Worm (Caenorhabditis elegans) whole organism, late embryonic: ENCODE data around the gene srlf-7.

Source experiments
- C08G9.2 ChIP-seq: sonication (generic microtip); optimal IDR thresholded peaks from 2 replicates; lab custom pipeline; 2016; ENCODE audit warnings: mild to moderate bottlenecking, missing genetic modification characterization, moderate library complexity, missing compliant biosample characterization
- T23F11.4 ChIP-seq: fragments of 200-800 bp; sonication (Bioruptor generic); optimal IDR thresholded peaks from 2 replicates; lab custom pipeline; 2018; ENCODE audit warnings: mild to moderate bottlenecking, missing genetic modification characterization, missing compliant biosample characterization
- ama-1 ChIP-seq: fragments of 150-350 bp; optimal IDR thresholded peaks from 2 replicates; lab custom pipeline; 2014
- ceh-14 ChIP-seq: sonication (generic microtip); optimal IDR thresholded peaks from 2 replicates; lab custom pipeline; 2016; ENCODE audit warnings: missing genotype, missing genetic modification characterization, missing compliant biosample characterization
- ceh-18 ChIP-seq: sonication (generic microtip); optimal IDR thresholded peaks from 2 replicates; lab custom pipeline; 2016; ENCODE audit warnings: missing genetic modification characterization, missing compliant biosample characterization
- ceh-19 ChIP-seq: fragments of 200-800 bp; sonication (Bioruptor generic); optimal IDR thresholded peaks from 2 replicates; lab custom pipeline; 2018; ENCODE audit warnings: mild to moderate bottlenecking, missing genetic modification characterization, missing compliant biosample characterization
- ceh-22 ChIP-seq: sonication (generic microtip); optimal IDR thresholded peaks from 2 replicates; lab custom pipeline; 2017; ENCODE audit warnings: missing biosample characterization, missing genetic modification characterization
- ceh-24 ChIP-seq: sonication (generic microtip); optimal IDR thresholded peaks from 2 replicates; lab custom pipeline; 2016; ENCODE audit warnings: mild to moderate bottlenecking, missing genetic modification characterization, missing compliant biosample characterization
- ceh-30 ChIP-seq: fragments of 150-350 bp; optimal IDR thresholded peaks from 2 replicates; lab custom pipeline; 2014; ENCODE audit warnings: missing biosample characterization, missing genetic modification characterization
- ceh-45 ChIP-seq: fragments of 200-800 bp; sonication (Bioruptor generic); IDR thresholded peaks from 2 replicates; pipeline ENCODE4 v1.3.6; 2022; ENCODE audit warnings: missing genetic modification reagents, missing genetic modification characterization, missing compliant biosample characterization
- ceh-48 ChIP-seq: sonication (generic microtip); optimal IDR thresholded peaks from 2 replicates; lab custom pipeline; 2016; ENCODE audit warnings: missing genetic modification characterization, inconsistent platforms, missing compliant biosample characterization
- ceh-6 ChIP-seq: fragments of 200-800 bp; sonication (Bioruptor generic); optimal IDR thresholded peaks from 2 replicates; lab custom pipeline; 2018; ENCODE audit warnings: mild to moderate bottlenecking, missing genetic modification characterization, missing compliant biosample characterization
- dve-1 ChIP-seq: sonication (generic microtip); optimal IDR thresholded peaks from 2 replicates; lab custom pipeline; 2017; ENCODE audit warnings: antibody characterized with exemption, mild to moderate bottlenecking, missing genetic modification characterization, missing compliant biosample characterization
- fax-1 ChIP-seq: sonication (generic microtip); optimal IDR thresholded peaks from 2 replicates; lab custom pipeline; 2016; ENCODE audit warnings: missing genotype, missing genetic modification characterization, missing compliant biosample characterization
- fkh-10 ChIP-seq: fragments of 150-350 bp; optimal IDR thresholded peaks from 2 replicates; lab custom pipeline; 2014; ENCODE audit warnings: missing biosample characterization, missing genetic modification reagents, missing genetic modification characterization
- gmeb-2 ChIP-seq: sonication (generic microtip); optimal IDR thresholded peaks from 2 replicates; lab custom pipeline; 2016; ENCODE audit warnings: missing genetic modification characterization, inconsistent platforms, missing compliant biosample characterization
- hlh-15 ChIP-seq: sonication (generic microtip); optimal IDR thresholded peaks from 2 replicates; lab custom pipeline; 2016; ENCODE audit warnings: missing genetic modification characterization, missing compliant biosample characterization
- hlh-30 ChIP-seq: sonication (generic microtip); optimal IDR thresholded peaks from 2 replicates; lab custom pipeline; 2017; ENCODE audit warnings: antibody characterized with exemption, missing genetic modification characterization, missing compliant biosample characterization; ENCODE audit not compliant: insufficient read depth
- hlh-8 ChIP-seq: sonication (generic microtip); optimal IDR thresholded peaks from 2 replicates; lab custom pipeline; 2016; ENCODE audit warnings: missing genotype, missing genetic modification characterization, missing compliant biosample characterization
- lin-11 ChIP-seq: fragments of 200-800 bp; sonication (Bioruptor generic); optimal IDR thresholded peaks from 2 replicates; lab custom pipeline; 2018; ENCODE audit warnings: mild to moderate bottlenecking, missing genetic modification characterization, missing compliant biosample characterization
- mec-3 ChIP-seq: sonication (generic microtip); optimal IDR thresholded peaks from 2 replicates; lab custom pipeline; 2016; ENCODE audit warnings: borderline replicate concordance, missing genetic modification characterization, missing compliant biosample characterization
- nfya-1 ChIP-seq: sonication (generic microtip); optimal IDR thresholded peaks from 2 replicates; lab custom pipeline; 2017; ENCODE audit warnings: missing genetic modification characterization, mild to moderate bottlenecking, missing compliant biosample characterization, antibody characterized with exemption, moderate library complexity
- nhr-11 ChIP-seq: fragments of 150-350 bp; optimal IDR thresholded peaks from 2 replicates; lab custom pipeline; 2014; ENCODE audit warnings: missing biosample characterization, missing genetic modification characterization
- pat-9 ChIP-seq: fragments of 200-800 bp; sonication (Bioruptor generic); optimal IDR thresholded peaks from 2 replicates; lab custom pipeline; 2018; ENCODE audit warnings: mild to moderate bottlenecking, missing genetic modification characterization, moderate library complexity, missing compliant biosample characterization
- pax-1 ChIP-seq: fragments of 150-350 bp; optimal IDR thresholded peaks from 2 replicates; lab custom pipeline; 2014; ENCODE audit warnings: missing biosample characterization, missing genetic modification characterization
- pros-1 ChIP-seq: fragments of 150-350 bp; optimal IDR thresholded peaks from 2 replicates; lab custom pipeline; 2014; ENCODE audit warnings: missing biosample characterization, missing genetic modification reagents, missing genetic modification characterization
- sdc-2 ChIP-seq: sonication (generic microtip); optimal IDR thresholded peaks from 2 replicates; lab custom pipeline; 2016; ENCODE audit warnings: missing genotype, missing genetic modification characterization, missing compliant biosample characterization
- sox-4 ChIP-seq: sonication (generic microtip); optimal IDR thresholded peaks from 2 replicates; lab custom pipeline; 2017; ENCODE audit warnings: mild to moderate bottlenecking, missing genetic modification characterization, inconsistent platforms, missing compliant biosample characterization
- tbx-2 ChIP-seq: sonication (generic microtip); optimal IDR thresholded peaks from 2 replicates; lab custom pipeline; 2016; ENCODE audit warnings: missing genetic modification characterization, missing compliant biosample characterization
- tbx-7 ChIP-seq: sonication (generic microtip); optimal IDR thresholded peaks from 2 replicates; lab custom pipeline; 2016; ENCODE audit warnings: missing genotype, missing genetic modification characterization, missing compliant biosample characterization
- ttx-3 ChIP-seq: sonication (generic microtip); optimal IDR thresholded peaks from 2 replicates; lab custom pipeline; 2016; ENCODE audit warnings: missing genetic modification reagents, missing genetic modification characterization, missing compliant biosample characterization
- unc-55 ChIP-seq: sonication (generic microtip); optimal IDR thresholded peaks from 2 replicates; lab custom pipeline; 2017; ENCODE audit warnings: missing biosample characterization, missing genetic modification reagents, missing genetic modification characterization

srlf-7 gene

DNA sequence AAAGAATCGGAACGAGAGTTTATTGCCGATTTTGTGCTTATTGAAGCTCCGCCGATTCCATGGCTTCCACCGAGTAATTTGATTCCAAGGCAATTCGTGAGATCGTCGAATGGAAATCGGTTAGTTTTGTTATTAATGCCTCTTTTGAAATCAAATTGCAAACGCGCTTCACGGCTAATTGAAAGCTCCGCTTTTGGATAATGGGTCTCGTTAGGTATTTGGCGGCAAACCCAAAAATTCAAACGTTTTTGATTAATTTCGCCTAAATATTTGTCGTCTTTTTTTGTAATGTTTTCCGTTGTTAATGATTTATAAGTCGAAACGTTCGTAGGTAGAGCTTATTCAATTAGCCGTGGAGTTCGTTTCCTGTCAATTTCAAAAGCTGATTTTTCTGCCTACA is 29.5 kb upstream of the srlf-7 start:
- TF ChIP-seq lin-11 (tag; lab: Kevin White, UChicago) (no peak), pax-1 (tag; lab: Kevin White, UChicago) (no peak), fkh-10 (no peak), hlh-8 (tag; lab: Kevin White, UChicago) (no peak), mec-3 (tag; lab: Kevin White, UChicago) (no peak), ceh-22 (tag; lab: Kevin White, UChicago) (no peak), ceh-24 (tag; lab: Kevin White, UChicago) (no peak), nfya-1 (tag; lab: Kevin White, UChicago) (no peak), sox-4 (tag; lab: Kevin White, UChicago) (no peak), ceh-19 (GFP tag; lab: Kevin White, UChicago) (no peak), tbx-7 (tag; lab: Kevin White, UChicago) (no peak), pros-1 (tag; lab: Kevin White, UChicago) (no peak), gmeb-2 (tag; lab: Kevin White, UChicago) (no peak)
- TF ChIP-seq, all 69 proteins: peak for 0

DNA sequence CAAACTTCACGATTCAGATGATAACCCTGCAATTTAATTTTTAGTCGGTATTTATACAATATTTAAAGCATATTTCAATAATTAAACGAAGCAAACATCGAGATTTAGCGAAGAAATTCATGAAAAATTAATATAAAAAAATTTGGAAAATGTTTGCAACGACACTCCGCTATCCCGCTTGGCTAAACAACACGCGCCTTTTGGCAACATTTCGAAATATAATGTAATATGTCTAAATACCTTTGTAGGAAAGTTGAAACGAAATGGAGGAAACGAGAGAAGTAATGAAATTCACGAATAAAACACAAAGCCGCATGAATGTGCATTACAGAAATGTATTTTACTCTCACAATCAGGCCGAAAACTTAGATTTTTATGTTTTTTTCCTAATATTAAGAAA is 23.4 kb upstream of the srlf-7 start, which contains the start of gene rpc-1:
Gene rpc-1 (minus strand): TSS at position 26 of the 400 bp plus-strand sequence.
- TF ChIP-seq tbx-2 (tag; lab: Kevin White, UChicago) (no peak), C08G9.2 (tag; lab: Kevin White, UChicago) (no peak), ceh-6 (no peak), dve-1 (tag; lab: Kevin White, UChicago) (no peak), ttx-3 (tag; lab: Kevin White, UChicago) (no peak), ceh-24 (tag; lab: Kevin White, UChicago) (no peak), ceh-14 (no peak), pat-9 (tag; lab: Kevin White, UChicago) (no peak), mec-3 (tag; lab: Kevin White, UChicago) (no peak), ceh-18 (no peak), tbx-7 (tag; lab: Kevin White, UChicago) (no peak), ceh-45 (no peak), unc-55 (GFP tag; lab: Kevin White, UChicago) (no peak)

ce11 chrIV:7166553-7166952 is 22.5 kb upstream of the srlf-7 start, which contains the start of gene C42D4.18:
TSS of gene C42D4.18 (plus strand) at chrIV:7166783.
- TF ChIP-seq ceh-45 = no peak
- TF ChIP-seq ceh-30 (tag; lab: Kevin White, UChicago) = no peak
- peak; percentile 4 for TF ChIP-seq hlh-30
- no peak for TF ChIP-seq nhr-11
- TF ChIP-seq hlh-15 (tag; lab: Kevin White, UChicago) = no peak
- TF ChIP-seq ceh-22 (tag; lab: Kevin White, UChicago) = no peak
- TF ChIP-seq, all 69 proteins: peak for 1

DNA sequence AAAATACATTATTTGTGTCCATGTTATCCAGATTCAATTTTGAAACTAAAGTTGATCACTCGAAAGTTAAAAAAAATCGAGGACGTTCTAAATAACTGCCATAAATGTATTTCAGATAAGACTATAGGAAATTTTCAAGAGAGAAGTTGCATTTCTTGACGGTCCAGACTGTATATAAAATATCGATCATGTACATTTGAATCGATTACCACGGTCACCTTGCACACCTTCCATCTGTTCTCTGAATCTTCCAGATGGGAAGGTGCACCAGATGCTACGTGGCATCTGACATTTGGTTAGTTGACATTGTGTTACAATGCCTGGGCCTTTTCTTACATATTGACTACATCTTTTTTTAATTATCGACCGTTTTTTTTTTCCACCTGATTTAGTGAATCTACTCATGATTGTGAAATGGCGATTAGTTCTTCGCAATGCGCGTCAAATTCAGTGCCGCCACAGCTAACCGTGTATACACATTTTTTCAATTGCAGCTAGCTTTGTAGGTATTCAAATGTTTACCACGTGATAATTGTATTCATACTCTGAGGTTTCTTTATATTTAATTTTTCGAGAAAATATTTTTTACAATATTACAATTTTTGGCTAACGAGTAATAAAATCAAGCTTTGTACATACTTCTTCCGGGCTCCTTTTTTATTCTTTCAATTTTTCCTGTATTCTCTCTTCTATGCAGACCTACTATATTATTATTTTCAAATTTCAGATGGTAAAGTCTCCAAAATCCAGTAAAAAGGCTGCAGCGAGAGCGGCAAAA is 20.9 kb upstream of the srlf-7 start, which contains the start of gene skr-16:
Gene skr-16 (plus strand): TSS at position 728 of the 778 bp plus-strand sequence.
- TF ChIP-seq hlh-30 (peak; percentile 45), ama-1 (no peak)

ce11 chrIV:7171222-7171621 is 17.9 kb upstream of the srlf-7 start, which contains the start of gene str-220:
TSS of gene str-220 (minus strand) at chrIV:7171322.
- TF ChIP-seq sdc-2 (tag; lab: Kevin White, UChicago) (no peak), sox-4 (tag; lab: Kevin White, UChicago) (no peak), T23F11.4 (GFP tag; lab: Kevin White, UChicago) (no peak), fax-1 (tag; lab: Kevin White, UChicago) (no peak), ceh-48 (no peak)
